Worm (Caenorhabditis elegans) whole organism, midembryonic: ENCODE data around the gene lpl-1.
A peak's percentile ranks its signal among the peaks of the same experiment; 100 is the strongest.

ENCODE experiments used
- T22C8.4 ChIP-seq: fragments of 200-800 bp; sonication (Bioruptor generic); IDR thresholded peaks from 2 replicates; pipeline ENCODE4 v1.3.6; 2022; ENCODE audit warnings: missing genetic modification characterization, missing compliant biosample characterization
- cog-1 ChIP-seq: sonication (generic microtip); optimal IDR thresholded peaks from 2 replicates; lab custom pipeline; 2016; ENCODE audit warnings: missing genetic modification characterization, missing compliant biosample characterization
- flt-1 ChIP-seq: fragments of 200-800 bp; sonication (Bioruptor generic); IDR thresholded peaks from 2 replicates; pipeline ENCODE4 v1.3.6; 2022; ENCODE audit warnings: missing genetic modification characterization, missing compliant biosample characterization
- klf-2 ChIP-seq: fragments of 200-800 bp; sonication (Bioruptor generic); conservative IDR thresholded peaks from 2 replicates; pipeline ENCODE4 v1.3.6; 2022; ENCODE audit warnings: missing genetic modification reagents, missing genetic modification characterization, missing compliant biosample characterization
- med-1 ChIP-seq: sonication (generic microtip); optimal IDR thresholded peaks from 2 replicates; lab custom pipeline; 2017; ENCODE audit warnings: missing genetic modification characterization, mild to moderate bottlenecking, missing compliant biosample characterization, antibody characterized with exemption, missing genetic modification reagents; ENCODE audit not compliant: insufficient read depth
- ref-1 ChIP-seq: fragments of 200-800 bp; sonication (Bioruptor generic); conservative IDR thresholded peaks from 2 replicates; pipeline ENCODE4 v1.3.6; 2022; ENCODE audit warnings: missing genetic modification reagents, missing genetic modification characterization, missing compliant biosample characterization
- tab-1 ChIP-seq: fragments of 200-800 bp; sonication (Bioruptor generic); IDR thresholded peaks from 2 replicates; pipeline ENCODE4 v1.3.6; 2022; ENCODE audit warnings: missing genetic modification characterization, missing compliant biosample characterization
- ztf-23 ChIP-seq: fragments of 200-800 bp; sonication (Bioruptor generic); IDR thresholded peaks from 2 replicates; pipeline ENCODE4 v1.3.6; 2022; ENCODE audit warnings: missing genetic modification reagents, missing genetic modification characterization, missing compliant biosample characterization
- ztf-29 ChIP-seq: fragments of 200-800 bp; sonication (Bioruptor generic); IDR thresholded peaks from 2 replicates; pipeline ENCODE4 v1.3.6; 2022; ENCODE audit warnings: missing genetic modification reagents, missing genetic modification characterization, missing compliant biosample characterization

lpl-1 gene

ce11 chrIV:9070188-9070587 lies 23.6 kb downstream of the lpl-1 start:
- TF ChIP-seq flt-1 (GFP tag; lab: Robert Waterston, UW), result no peak
- TF ChIP-seq klf-2, result no peak
- TF ChIP-seq ztf-29 (GFP tag; lab: Robert Waterston, UW), result no peak
- no peak for TF ChIP-seq tab-1 (GFP tag; lab: Robert Waterston, UW)
- TF ChIP-seq med-1 (GFP tag; lab: Kevin White, UChicago), result no peak
- TF ChIP-seq ztf-23, result no peak
- no peak for TF ChIP-seq ref-1 (GFP tag; lab: Robert Waterston, UW)
- no peak for TF ChIP-seq cog-1 (tag; lab: Kevin White, UChicago)
- TF ChIP-seq T22C8.4 (GFP tag; lab: Robert Waterston, UW), result no peak

DNA sequence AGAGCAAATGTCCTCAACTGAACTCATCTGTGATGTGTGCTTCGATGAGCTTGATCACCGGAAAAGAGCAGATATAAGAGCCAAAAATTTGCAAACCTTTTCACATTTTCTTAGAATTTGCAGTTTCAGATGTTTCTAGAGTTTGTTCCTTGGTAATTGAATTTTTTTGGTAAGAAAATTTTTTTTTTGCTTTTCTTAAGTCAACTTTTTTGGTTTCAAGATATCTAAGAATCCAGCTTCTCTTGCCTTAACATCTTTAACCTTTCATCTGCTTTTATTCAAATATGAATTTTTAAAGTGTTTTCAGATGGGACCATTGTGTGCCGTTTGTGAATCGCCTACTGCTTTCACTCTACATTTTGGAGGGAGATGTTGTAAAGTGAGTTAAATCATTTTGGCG lies 24.1 kb downstream of the lpl-1 start, which contains the start of gene nhr-11:
Gene nhr-11, plus strand, starts transcription at position 301 of the 400 bp plus-strand sequence.
- TF ChIP-seq cog-1 (tag; lab: Kevin White, UChicago), result no peak
- no peak for TF ChIP-seq klf-2
- TF ChIP-seq med-1 (GFP tag; lab: Kevin White, UChicago), result no peak
- TF ChIP-seq tab-1 (GFP tag; lab: Robert Waterston, UW), result no peak
- TF ChIP-seq ztf-29 (GFP tag; lab: Robert Waterston, UW), result no peak
- TF ChIP-seq ref-1 (GFP tag; lab: Robert Waterston, UW), result no peak
- TF ChIP-seq flt-1 (GFP tag; lab: Robert Waterston, UW), result no peak
- no peak for TF ChIP-seq T22C8.4 (GFP tag; lab: Robert Waterston, UW)
- TF ChIP-seq ztf-23, result no peak

DNA sequence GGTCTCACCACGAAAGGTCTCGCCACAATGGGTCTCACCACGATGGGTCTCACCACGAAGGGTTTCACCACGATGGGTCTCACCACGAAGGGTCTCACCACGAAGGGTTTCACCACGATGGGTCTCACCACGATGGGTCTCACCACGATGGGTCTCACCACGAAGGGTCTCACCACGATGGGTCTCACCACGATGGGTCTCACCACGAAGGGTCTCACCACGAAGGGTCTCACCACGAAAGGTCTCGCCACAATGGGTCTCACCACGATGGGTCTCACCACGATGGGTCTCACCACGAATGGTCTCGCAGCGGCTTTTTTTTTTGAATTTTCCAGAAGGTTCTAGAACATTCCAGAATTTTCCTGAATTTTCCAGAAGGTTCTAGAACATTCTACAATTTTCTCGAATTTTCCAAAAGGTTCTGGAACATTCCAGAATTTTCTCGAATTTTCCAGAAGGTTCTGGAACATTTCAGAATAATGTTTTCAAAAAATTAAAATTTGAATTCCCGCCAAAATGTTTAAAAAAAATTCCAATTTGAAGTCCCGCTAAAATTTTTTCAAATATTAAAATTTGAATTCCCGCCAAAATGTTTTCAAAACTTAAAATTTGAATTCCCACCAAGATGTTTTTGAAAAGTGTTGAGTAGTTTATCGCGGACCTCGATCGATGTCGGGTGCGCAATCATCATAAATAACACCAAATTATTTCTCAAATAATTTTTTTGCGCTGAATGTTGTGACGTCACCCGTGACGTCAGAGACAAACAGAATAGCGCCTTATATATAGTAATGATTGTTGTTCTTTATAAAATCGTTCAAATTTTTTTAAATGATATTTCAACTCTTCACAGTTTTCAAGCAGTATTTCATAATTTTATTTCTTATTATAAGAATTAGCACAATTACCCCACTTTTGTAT lies 26.3 kb downstream of the lpl-1 start:
- TF ChIP-seq flt-1 (GFP tag; lab: Robert Waterston, UW), result peak; percentile 34; the same call in 1 of the 2 replicates

ce11 chrIV:9063518-9063917 lies 30.3 kb downstream of the lpl-1 start:
- TF ChIP-seq cog-1 (tag; lab: Kevin White, UChicago) (no peak), ztf-29 (GFP tag; lab: Robert Waterston, UW) (no peak), tab-1 (GFP tag; lab: Robert Waterston, UW) (no peak)

DNA sequence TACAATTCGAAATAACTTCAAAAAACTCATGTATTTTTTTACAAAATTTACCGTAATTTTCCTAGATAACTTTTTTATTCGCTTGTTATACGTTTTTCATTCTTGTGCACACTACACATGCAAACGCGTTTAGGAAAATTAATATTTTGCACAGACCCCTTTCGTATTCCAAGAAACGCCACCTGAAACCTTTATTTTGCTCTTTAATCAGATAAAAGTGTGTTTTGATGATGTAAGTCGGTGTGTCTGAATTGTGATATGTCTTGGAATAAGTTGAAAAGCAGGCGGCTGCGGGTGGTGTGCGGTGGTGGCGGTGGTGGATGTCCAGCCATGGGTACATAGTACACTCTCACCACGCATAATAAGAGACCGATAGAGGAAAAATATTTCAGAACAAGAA lies 40.4 kb downstream of the lpl-1 start:
- no peak for TF ChIP-seq tab-1 (GFP tag; lab: Robert Waterston, UW)
- no peak for TF ChIP-seq med-1 (GFP tag; lab: Kevin White, UChicago)
- no peak for TF ChIP-seq ref-1 (GFP tag; lab: Robert Waterston, UW)
- TF ChIP-seq T22C8.4 (GFP tag; lab: Robert Waterston, UW), result no peak
- TF ChIP-seq ztf-23, result no peak
- TF ChIP-seq cog-1 (tag; lab: Kevin White, UChicago), result no peak
- no peak for TF ChIP-seq klf-2
- TF ChIP-seq ztf-29 (GFP tag; lab: Robert Waterston, UW), result no peak
- no peak for TF ChIP-seq flt-1 (GFP tag; lab: Robert Waterston, UW)

ce11 chrIV:9051510-9052175 lies 42.2 kb downstream of the lpl-1 start:
- TF ChIP-seq flt-1 (GFP tag; lab: Robert Waterston, UW) (no peak), med-1 (GFP tag; lab: Kevin White, UChicago) (no peak)

ce11 chrIV:9051036-9051435 lies 42.8 kb downstream of the lpl-1 start:
- TF ChIP-seq klf-2 (no peak), T22C8.4 (GFP tag; lab: Robert Waterston, UW) (no peak), cog-1 (tag; lab: Kevin White, UChicago) (no peak), ztf-29 (GFP tag; lab: Robert Waterston, UW) (no peak), ref-1 (GFP tag; lab: Robert Waterston, UW) (no peak), flt-1 (GFP tag; lab: Robert Waterston, UW) (no peak)

DNA sequence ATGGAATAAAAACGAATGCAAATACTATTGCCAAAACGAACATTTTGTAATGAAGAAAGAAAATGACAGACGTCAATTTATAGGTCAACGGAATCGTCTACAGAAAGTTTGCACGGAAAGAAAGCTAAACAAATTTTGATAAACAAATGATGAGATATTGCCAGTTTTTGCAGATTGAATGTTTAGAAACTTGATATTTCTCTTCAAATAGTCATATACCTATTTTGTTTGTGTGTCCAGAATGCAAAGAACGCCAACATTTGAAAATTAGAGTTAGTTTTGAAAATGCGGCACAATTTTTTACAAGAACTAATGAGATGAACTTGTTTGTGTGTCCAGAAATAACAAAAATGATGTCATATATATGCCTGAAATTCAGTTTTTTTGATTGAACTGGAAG lies 48.6 kb downstream of the lpl-1 start, which contains the start of gene Y73F4A.1:
Gene Y73F4A.1, minus strand, starts transcription at position 101 of the 400 bp plus-strand sequence.
- TF ChIP-seq flt-1 (GFP tag; lab: Robert Waterston, UW) (no peak), med-1 (GFP tag; lab: Kevin White, UChicago) (no peak), ztf-23 (no peak), cog-1 (tag; lab: Kevin White, UChicago) (no peak), tab-1 (GFP tag; lab: Robert Waterston, UW) (no peak), klf-2 (no peak), ztf-29 (GFP tag; lab: Robert Waterston, UW) (no peak), T22C8.4 (GFP tag; lab: Robert Waterston, UW) (no peak), ref-1 (GFP tag; lab: Robert Waterston, UW) (no peak)

DNA sequence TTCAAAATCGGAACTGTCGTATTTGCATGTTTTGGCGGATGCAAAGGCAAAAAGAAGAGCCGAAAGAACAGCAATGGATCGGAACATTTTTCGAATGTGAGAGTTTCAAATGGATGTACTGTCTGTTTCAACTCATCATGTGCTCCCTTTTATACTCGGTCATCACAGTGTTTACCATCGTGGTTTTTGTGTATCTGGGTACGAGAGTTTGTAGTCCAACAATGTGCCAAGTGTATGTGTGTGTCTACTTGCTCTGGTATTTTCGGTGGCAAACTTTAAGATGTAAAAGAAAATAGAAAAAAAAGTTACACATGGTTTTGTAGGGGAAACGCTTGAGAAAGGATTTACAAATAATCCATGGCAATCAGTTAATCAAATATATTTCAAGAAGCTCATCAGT lies 50.6 kb downstream of the lpl-1 start, which contains the start of gene Y73F4A.2:
Gene Y73F4A.2, minus strand, starts transcription at position 124 of the 400 bp plus-strand sequence.
- TF ChIP-seq ztf-29 (GFP tag; lab: Robert Waterston, UW) (no peak), flt-1 (GFP tag; lab: Robert Waterston, UW) (no peak), klf-2 (no peak), ref-1 (GFP tag; lab: Robert Waterston, UW) (no peak), tab-1 (GFP tag; lab: Robert Waterston, UW) (no peak), med-1 (GFP tag; lab: Kevin White, UChicago) (no peak), ztf-23 (no peak)
